Worm (Caenorhabditis elegans) whole organism, young adult: ENCODE results near the gene nmt-1.

Experiments used
- B0336.3 ChIP-seq: fragments of 200-800 bp; sonication (Bioruptor generic); IDR thresholded peaks from 2 replicates; pipeline ENCODE4 v1.3.6; 2022; ENCODE audit warnings: missing genetic modification characterization, missing compliant biosample characterization
- C06A6.2 ChIP-seq: fragments of 200-800 bp; sonication (Bioruptor generic); conservative IDR thresholded peaks from 2 replicates; pipeline ENCODE4 v1.3.6; 2022; ENCODE audit warnings: missing genetic modification characterization, missing compliant biosample characterization
- D2030.7 ChIP-seq: fragments of 200-800 bp; sonication (Bioruptor generic); IDR thresholded peaks from 2 replicates; pipeline ENCODE4 v1.3.6; 2022; ENCODE audit warnings: missing genetic modification reagents, missing genetic modification characterization, missing compliant biosample characterization
- F22D6.2 ChIP-seq: sonication (generic microtip); optimal IDR thresholded peaks from 2 replicates; lab custom pipeline; 2016; ENCODE audit warnings: mild to moderate bottlenecking, missing genetic modification characterization, missing compliant biosample characterization
- F23B12.7 ChIP-seq: sonication (generic microtip); optimal IDR thresholded peaks from 2 replicates; lab custom pipeline; 2017; ENCODE audit warnings: missing genetic modification characterization, mild to moderate bottlenecking, missing compliant biosample characterization, antibody characterized with exemption, moderate library complexity; ENCODE audit not compliant: insufficient read depth
- F33H1.4 ChIP-seq: fragments of 200-800 bp; sonication (Bioruptor generic); IDR thresholded peaks from 2 replicates; pipeline ENCODE4 v1.3.6; 2022; ENCODE audit warnings: missing genetic modification reagents, missing genetic modification characterization, missing compliant biosample characterization
- F37B4.10 ChIP-seq: fragments of 200-800 bp; sonication (Bioruptor generic); IDR thresholded peaks from 2 replicates; pipeline ENCODE4 v1.3.6; 2022; ENCODE audit warnings: missing genetic modification characterization, missing compliant biosample characterization
- Y53G8AR.9 ChIP-seq: fragments of 200-800 bp; sonication (Bioruptor generic); conservative IDR thresholded peaks from 2 replicates; pipeline ENCODE4 v1.3.6; 2022; ENCODE audit warnings: missing genetic modification reagents, missing genetic modification characterization, missing compliant biosample characterization
- Y67H2A.10 ChIP-seq: fragments of 200-800 bp; sonication (Bioruptor generic); conservative IDR thresholded peaks from 2 replicates; pipeline ENCODE4 v1.3.6; 2022; ENCODE audit warnings: missing genetic modification reagents, missing genetic modification characterization, missing compliant biosample characterization
- Y95B8A.8 ChIP-seq: fragments of 200-800 bp; sonication (Bioruptor generic); IDR thresholded peaks from 2 replicates; pipeline ENCODE4 v1.3.6; 2022; ENCODE audit warnings: missing genetic modification reagents, missing genetic modification characterization, missing compliant biosample characterization
- ama-1 ChIP-seq, 3 experiments: fragments of 150-350 bp in 1 of 3; sonication (generic microtip) in 2 of 3; optimal IDR thresholded peaks; 2 replicates each; lab custom pipeline; 2014 to 2018; ENCODE audit warnings: missing biosample characterization in 2 of 3, missing genetic modification characterization in 2 of 3, missing genetic modification reagents in 2 of 3
- atf-7 ChIP-seq: sonication (generic microtip); optimal IDR thresholded peaks from 2 replicates; lab custom pipeline; 2017; ENCODE audit warnings: mild to moderate bottlenecking, missing genetic modification characterization, missing compliant biosample characterization
- attf-6 ChIP-seq: fragments of 200-800 bp; sonication (Bioruptor generic); IDR thresholded peaks from 2 replicates; pipeline ENCODE4 v1.3.6; 2022; ENCODE audit warnings: missing genetic modification reagents, missing genetic modification characterization, missing compliant biosample characterization
- cebp-2 ChIP-seq: fragments of 200-800 bp; sonication (Bioruptor generic); IDR thresholded peaks from 2 replicates; pipeline ENCODE4 v1.3.6; 2022; ENCODE audit warnings: missing genetic modification characterization, missing compliant biosample characterization
- ceh-100 ChIP-seq: fragments of 200-800 bp; sonication (Bioruptor generic); IDR thresholded peaks from 2 replicates; pipeline ENCODE4 v1.3.6; 2022; ENCODE audit warnings: missing genetic modification reagents, missing genetic modification characterization, missing compliant biosample characterization
- ceh-79 ChIP-seq: sonication (generic microtip); optimal IDR thresholded peaks from 2 replicates; lab custom pipeline; 2017; ENCODE audit warnings: mild to moderate bottlenecking, missing genetic modification characterization, missing compliant biosample characterization
- ceh-91 ChIP-seq: fragments of 200-800 bp; sonication (Bioruptor generic); IDR thresholded peaks from 2 replicates; pipeline ENCODE4 v1.3.6; 2022; ENCODE audit warnings: missing genetic modification reagents, missing genetic modification characterization, missing compliant biosample characterization
- dox-1 ChIP-seq: fragments of 200-800 bp; sonication (Bioruptor generic); IDR thresholded peaks from 2 replicates; pipeline ENCODE4 v1.3.6; 2022; ENCODE audit warnings: missing genetic modification reagents, missing genetic modification characterization, missing compliant biosample characterization
- dpl-1 ChIP-seq: fragments of 150-350 bp; optimal IDR thresholded peaks from 2 replicates; lab custom pipeline; 2014; ENCODE audit warnings: missing biosample characterization, missing genetic modification reagents, missing genetic modification characterization
- egl-18 ChIP-seq: fragments of 200-800 bp; sonication (Bioruptor generic); IDR thresholded peaks from 2 replicates; pipeline ENCODE4 v1.3.6; 2022; ENCODE audit warnings: missing genetic modification reagents, missing genetic modification characterization, missing compliant biosample characterization
- hrde-1 ChIP-seq: sonication (generic microtip); optimal IDR thresholded peaks from 2 replicates; lab custom pipeline; 2016; ENCODE audit warnings: missing genetic modification characterization, mild to moderate bottlenecking, missing compliant biosample characterization, moderate library complexity, missing genotype, missing genetic modification reagents, borderline replicate concordance
- hsf-1 ChIP-seq: fragments of 200-800 bp; sonication (Bioruptor generic); IDR thresholded peaks from 2 replicates; pipeline ENCODE4 v1.3.6; 2022; ENCODE audit warnings: missing genetic modification reagents, missing genetic modification characterization, missing compliant biosample characterization
- lag-1 ChIP-seq: fragments of 200-800 bp; sonication (Bioruptor generic); IDR thresholded peaks from 2 replicates; pipeline ENCODE4 v1.3.6; 2022; ENCODE audit warnings: missing genetic modification reagents, missing genetic modification characterization, missing compliant biosample characterization
- let-607 ChIP-seq, 2 experiments: fragments of 200-800 bp in 1 of 2; sonication (Bioruptor generic) in 1 of 2; sonication (generic microtip) in 1 of 2; optimal IDR thresholded peaks; 2 replicates each; lab custom pipeline; 2016 to 2018; ENCODE audit warnings: mild to moderate bottlenecking in 2 of 2, missing compliant biosample characterization in 2 of 2, missing genetic modification characterization in 2 of 2, moderate library complexity in 2 of 2, missing genotype in 1 of 2
- lir-1 ChIP-seq: fragments of 200-800 bp; sonication (Bioruptor generic); conservative IDR thresholded peaks from 2 replicates; pipeline ENCODE4 v1.3.6; 2022; ENCODE audit warnings: missing genetic modification reagents, missing genetic modification characterization, missing compliant biosample characterization
- lsl-1 ChIP-seq: fragments of 200-800 bp; sonication (Bioruptor generic); optimal IDR thresholded peaks from 2 replicates; lab custom pipeline; 2018; ENCODE audit warnings: mild to moderate bottlenecking, missing genetic modification characterization, moderate library complexity, missing compliant biosample characterization
- madf-10 ChIP-seq: sonication (generic microtip); optimal IDR thresholded peaks from 2 replicates; lab custom pipeline; 2016; ENCODE audit warnings: mild to moderate bottlenecking, missing genetic modification characterization, missing compliant biosample characterization
- madf-3 ChIP-seq: fragments of 200-800 bp; sonication (Bioruptor generic); IDR thresholded peaks from 2 replicates; pipeline ENCODE4 v1.3.6; 2022; ENCODE audit warnings: missing genetic modification reagents, missing genetic modification characterization, missing compliant biosample characterization
- madf-6 ChIP-seq: fragments of 200-800 bp; sonication (Bioruptor generic); IDR thresholded peaks from 2 replicates; pipeline ENCODE4 v1.3.6; 2022; ENCODE audit warnings: missing genetic modification reagents, missing genetic modification characterization, missing compliant biosample characterization
- madf-8 ChIP-seq: fragments of 200-800 bp; sonication (Bioruptor generic); conservative IDR thresholded peaks from 2 replicates; pipeline ENCODE4 v1.3.6; 2022; ENCODE audit warnings: missing genetic modification reagents, missing genetic modification characterization, missing compliant biosample characterization
- mcd-1 ChIP-seq: fragments of 200-800 bp; sonication (Bioruptor generic); IDR thresholded peaks from 2 replicates; pipeline ENCODE4 v1.3.6; 2022; ENCODE audit warnings: missing genetic modification reagents, missing genetic modification characterization, missing compliant biosample characterization
- mxl-1 ChIP-seq: sonication (generic microtip); optimal IDR thresholded peaks from 2 replicates; lab custom pipeline; 2016; ENCODE audit warnings: missing genetic modification characterization, missing compliant biosample characterization
- nfya-1 ChIP-seq: sonication (generic microtip); optimal IDR thresholded peaks from 2 replicates; lab custom pipeline; 2017; ENCODE audit warnings: antibody characterized with exemption, missing compliant biosample characterization, missing genetic modification characterization, borderline replicate concordance; ENCODE audit not compliant: insufficient read depth
- nhr-80 ChIP-seq: sonication (generic microtip); optimal IDR thresholded peaks from 2 replicates; lab custom pipeline; 2016; ENCODE audit warnings: missing genetic modification characterization, missing compliant biosample characterization
- pha-4 ChIP-seq: fragments of 150-350 bp; sonication (generic microtip); optimal IDR thresholded peaks from 2 replicates; lab custom pipeline; 2014; ENCODE audit warnings: missing biosample characterization, missing genetic modification reagents, missing genetic modification characterization
- rcor-1 ChIP-seq: fragments of 200-800 bp; sonication (Bioruptor generic); IDR thresholded peaks from 2 replicates; pipeline ENCODE4 v1.3.6; 2022; ENCODE audit warnings: missing genetic modification reagents, missing genetic modification characterization, missing compliant biosample characterization
- repo-1 ChIP-seq: sonication (generic microtip); optimal IDR thresholded peaks from 2 replicates; lab custom pipeline; 2017; ENCODE audit warnings: mild to moderate bottlenecking, missing genetic modification characterization, missing compliant biosample characterization
- rpc-1 ChIP-seq, 2 experiments: fragments of 150-350 bp in 1 of 2; sonication (generic microtip) in 1 of 2; optimal IDR thresholded peaks; 2 replicates each; lab custom pipeline; 2014 to 2018; ENCODE audit warnings: missing biosample characterization in 1 of 2, missing genetic modification characterization in 1 of 2, missing genetic modification reagents in 1 of 2, missing genotype in 1 of 2
- snpc-1.3 ChIP-seq: sonication (generic microtip); optimal IDR thresholded peaks from 2 replicates; lab custom pipeline; 2017; ENCODE audit warnings: missing genetic modification characterization, mild to moderate bottlenecking, missing compliant biosample characterization, antibody characterized with exemption, moderate library complexity, missing genotype, missing genetic modification reagents; ENCODE audit not compliant: insufficient read depth
- tbp1 ChIP-seq: fragments of 200-800 bp; sonication (Bioruptor generic); optimal IDR thresholded peaks from 2 replicates; lab custom pipeline; 2018; ENCODE audit warnings: mild to moderate bottlenecking, missing genetic modification characterization, missing compliant biosample characterization
- xnd-1 ChIP-seq: sonication (generic microtip); optimal IDR thresholded peaks from 2 replicates; lab custom pipeline; 2016; ENCODE audit warnings: missing genotype, missing genetic modification reagents, missing genetic modification characterization, missing compliant biosample characterization
- zfh-2 ChIP-seq: fragments of 200-800 bp; sonication (Bioruptor generic); conservative IDR thresholded peaks from 2 replicates; pipeline ENCODE4 v1.3.6; 2022; ENCODE audit warnings: missing genetic modification reagents, missing genetic modification characterization, missing compliant biosample characterization
- zim-3 ChIP-seq: sonication (generic microtip); optimal IDR thresholded peaks from 2 replicates; lab custom pipeline; 2017; ENCODE audit warnings: mild to moderate bottlenecking, missing genetic modification characterization, moderate library complexity, missing compliant biosample characterization
- ztf-18 ChIP-seq: sonication (generic microtip); optimal IDR thresholded peaks from 2 replicates; lab custom pipeline; 2016; ENCODE audit warnings: missing genotype, mild to moderate bottlenecking, missing genetic modification characterization, missing compliant biosample characterization
- ztf-25 ChIP-seq: fragments of 200-800 bp; sonication (Bioruptor generic); IDR thresholded peaks from 2 replicates; pipeline ENCODE4 v1.3.6; 2022; ENCODE audit warnings: missing genetic modification reagents, missing genetic modification characterization, missing compliant biosample characterization
- ztf-3 ChIP-seq: fragments of 200-800 bp; sonication (Bioruptor generic); optimal IDR thresholded peaks from 2 replicates; lab custom pipeline; 2018; ENCODE audit warnings: mild to moderate bottlenecking, missing genetic modification characterization, missing compliant biosample characterization

nmt-1 gene

ce11 chrIII:6149467-6150072, 33.4 kb upstream of the nmt-1 start, which contains the start of the genes wht-7 and Y42G9A.1 (continued):
- no peak for TF ChIP-seq lag-1 (GFP tag; lab: Robert Waterston, UW)
- no peak for TF ChIP-seq mxl-1
- TF ChIP-seq rcor-1, result no peak
- TF ChIP-seq Y67H2A.10 (GFP tag; lab: Robert Waterston, UW), result no peak
- no peak for TF ChIP-seq snpc-1.3
- peak; percentile 54 for TF ChIP-seq madf-8 (GFP tag; lab: Robert Waterston, UW)
- no peak for TF ChIP-seq ztf-3
- TF ChIP-seq F33H1.4, result 0 out of 2 replicates have a peak, but pooled peaks have one; percentile 25
- no peak for TF ChIP-seq lir-1
- TF ChIP-seq F22D6.2 (tag; lab: Kevin White, UChicago), result no peak
- TF ChIP-seq lsl-1 (GFP tag; lab: Kevin White, UChicago), result peak; percentile 40
- no peak for TF ChIP-seq ama-1 (optimal IDR thresholded peaks at IDR 0.05; lab: Kevin White, UChicago)
- no peak for TF ChIP-seq ama-1 (GFP tag; optimal IDR thresholded peaks at IDR 0.05; lab: Kevin White, UChicago)
- peak; percentile 40; the same call in 1 of the 2 replicates for TF ChIP-seq dox-1
- TF ChIP-seq B0336.3 (GFP tag; lab: Robert Waterston, UW), result no peak
- TF ChIP-seq repo-1 (tag; lab: Kevin White, UChicago), result peak; percentile 11
- peak in 1 of 2 experiments; percentile 12 for TF ChIP-seq let-607 (tag; optimal IDR thresholded peaks at IDR 0.05; lab: Kevin White, UChicago)
- TF ChIP-seq ceh-91 (GFP tag; lab: Robert Waterston, UW), result peak; percentile 43; the same call in 1 of the 2 replicates
- no peak for TF ChIP-seq ztf-25
- no peak for TF ChIP-seq C06A6.2 (GFP tag; lab: Robert Waterston, UW)
- TF ChIP-seq egl-18, result no peak
- TF ChIP-seq zfh-2 (GFP tag; lab: Robert Waterston, UW), result no peak
- peak; percentile 16 for TF ChIP-seq xnd-1 (tag; lab: Kevin White, UChicago)
- peak; percentile 41 for TF ChIP-seq atf-7 (tag; lab: Kevin White, UChicago)
- peak; percentile 83 for TF ChIP-seq nhr-80
- TF ChIP-seq Y95B8A.8, result no peak
- peak; percentile 77 for TF ChIP-seq madf-6
- no peak for TF ChIP-seq rpc-1 (optimal IDR thresholded peaks at IDR 0.05; lab: Kevin White, UChicago)
- no peak for TF ChIP-seq rpc-1 (tag; optimal IDR thresholded peaks at IDR 0.05; lab: Kevin White, UChicago)
- TF ChIP-seq attf-6 (GFP tag; lab: Robert Waterston, UW), result no peak
- TF ChIP-seq ceh-100, result no peak
- peak; percentile 28 for TF ChIP-seq dpl-1 (GFP tag; lab: Kevin White, UChicago)
- TF ChIP-seq tbp1, result peak; percentile 15
- TF ChIP-seq F37B4.10 (GFP tag; lab: Robert Waterston, UW), result no peak
- TF ChIP-seq, all 124 proteins: peak for 18

- TF ChIP-seq mcd-1 (GFP tag; lab: Robert Waterston, UW), result 0 out of 2 replicates have a peak, but pooled peaks have one; percentile 3
- TF ChIP-seq D2030.7 (GFP tag; lab: Robert Waterston, UW), result no peak
- no peak for TF ChIP-seq hsf-1 (GFP tag; lab: Robert Waterston, UW)
- TF ChIP-seq zim-3, result peak; percentile 49
- 0 out of 2 replicates have a peak, but pooled peaks have one; percentile 52 for TF ChIP-seq cebp-2 (GFP tag; lab: Robert Waterston, UW)
- no peak for TF ChIP-seq nfya-1 (tag; lab: Kevin White, UChicago)
- TF ChIP-seq Y95B8A.8, result no peak
- TF ChIP-seq repo-1 (tag; lab: Kevin White, UChicago), result no peak
- no peak for TF ChIP-seq pha-4
- TF ChIP-seq C06A6.2 (GFP tag; lab: Robert Waterston, UW), result 0 out of 2 replicates have a peak, but pooled peaks have one; percentile 17
- no peak for TF ChIP-seq madf-3 (GFP tag; lab: Robert Waterston, UW)
- no peak for TF ChIP-seq dpl-1 (GFP tag; lab: Kevin White, UChicago)
- TF ChIP-seq hrde-1 (tag; lab: Kevin White, UChicago), result no peak
- no peak for TF ChIP-seq F23B12.7 (tag; lab: Kevin White, UChicago)
- peak; percentile 36; the same call in 1 of the 2 replicates for TF ChIP-seq Y53G8AR.9 (GFP tag; lab: Robert Waterston, UW)
- TF ChIP-seq ztf-3, result no peak
- no peak for TF ChIP-seq ceh-79 (tag; lab: Kevin White, UChicago)
- no peak for TF ChIP-seq egl-18
- TF ChIP-seq ztf-18 (tag; lab: Kevin White, UChicago), result no peak
- no peak for TF ChIP-seq atf-7 (tag; lab: Kevin White, UChicago)
- no peak for TF ChIP-seq rcor-1
- TF ChIP-seq madf-10 (tag; lab: Kevin White, UChicago), result no peak
Observed at ce11 chrIII:6148684-6149083, 32.6 kb upstream of the nmt-1 start.
